Worm (Caenorhabditis elegans): ENCODE results near the gene T28F3.5.

T28F3.5 gene

ce11 chrIV:17278363-17278762 is 16.2 kb upstream of the T28F3.5 start (continued):
- TF ChIP-seq ceh-100 (GFP tag; IDR thresholded peaks at IDR 0.05), result peak; percentile 81
- peak; percentile 98 for TF ChIP-seq somi-1 (GFP tag; optimal IDR thresholded peaks at IDR 0.05)
- TF ChIP-seq mcd-1 (GFP tag; IDR thresholded peaks at IDR 0.05), result peak; percentile 92
- TF ChIP-seq Y56A3A.18 (GFP tag; IDR thresholded peaks at IDR 0.05), result 0 out of 2 replicates have a peak, but pooled peaks have one; percentile 38
- peak; percentile 35 for TF ChIP-seq tbx-9 (tag; optimal IDR thresholded peaks at IDR 0.05; ENCODE audit: borderline replicate concordance)
- TF ChIP-seq pha-4 (tag; optimal IDR thresholded peaks at IDR 0.05), result peak; percentile 97
- TF ChIP-seq B0261.1 (tag; optimal IDR thresholded peaks at IDR 0.05), result peak; percentile 42
- peak; percentile 76 for TF ChIP-seq ccch-3 (GFP tag; optimal IDR thresholded peaks at IDR 0.05)
- no peak for TF ChIP-seq ceh-58 (GFP tag; IDR thresholded peaks at IDR 0.05)
- no peak for TF ChIP-seq F55B11.4 (tag; optimal IDR thresholded peaks at IDR 0.05; ENCODE audit: borderline replicate concordance, insufficient read depth)
- TF ChIP-seq snpc-3.4 (tag; optimal IDR thresholded peaks at IDR 0.05), result peak; percentile 80
- no peak for TF ChIP-seq mes-4 (tag; optimal IDR thresholded peaks at IDR 0.05)
- peak; percentile 93 for TF ChIP-seq lin-54 (GFP tag; optimal IDR thresholded peaks at IDR 0.05)
- peak; percentile 91 for TF ChIP-seq rcor-1 (GFP tag; IDR thresholded peaks at IDR 0.05)
- TF ChIP-seq Y53G8AR.9 (GFP tag; conservative IDR thresholded peaks at IDR 0.05), result peak; percentile 97
- TF ChIP-seq attf-5 (GFP tag; optimal IDR thresholded peaks at IDR 0.05), result peak; percentile 91
- TF ChIP-seq hlh-26 (GFP tag; conservative IDR thresholded peaks at IDR 0.05), result no peak
- TF ChIP-seq chd-7 (tag; optimal IDR thresholded peaks at IDR 0.05), result peak; percentile 97
- peak; percentile 65 for TF ChIP-seq efl-1 (GFP tag; optimal IDR thresholded peaks at IDR 0.05)
- no peak for TF ChIP-seq F39B2.1 (GFP tag; IDR thresholded peaks at IDR 0.05)
- TF ChIP-seq B0019.2 (GFP tag; conservative IDR thresholded peaks at IDR 0.05), result peak; percentile 80
- peak; percentile 24; the same call in 1 of the 2 replicates for TF ChIP-seq aptf-3 (GFP tag; IDR thresholded peaks at IDR 0.05)
- peak; percentile 97 for TF ChIP-seq ztf-26 (tag; optimal IDR thresholded peaks at IDR 0.05)
- TF ChIP-seq lin-26 (GFP tag; IDR thresholded peaks at IDR 0.05), result peak; percentile 68
- TF ChIP-seq F52B5.7 (tag; optimal IDR thresholded peaks at IDR 0.05), result peak; percentile 93
- peak; percentile 74 for TF ChIP-seq attf-3 (GFP tag; conservative IDR thresholded peaks at IDR 0.05)
- no peak for TF ChIP-seq rec-8 (tag; optimal IDR thresholded peaks at IDR 0.05)

ce11 chrIV:17278861-17279591 is 15.6 kb upstream of the T28F3.5 start, which contains the start of gene hsp-1:
hsp-1 (plus strand) TSS chrIV:17278959.
- TF ChIP-seq fkh-3 (tag; optimal IDR thresholded peaks at IDR 0.05), result no peak
- TF ChIP-seq nhr-80 (tag; optimal IDR thresholded peaks at IDR 0.05), result no peak
- TF ChIP-seq Y53G8AR.9 (GFP tag; conservative IDR thresholded peaks at IDR 0.05), result no peak
- TF ChIP-seq ceh-100 (GFP tag; IDR thresholded peaks at IDR 0.05), result peak; percentile 10; the same call in 1 of the 2 replicates
- no peak for TF ChIP-seq ztf-26 (tag; optimal IDR thresholded peaks at IDR 0.05)
- no peak for TF ChIP-seq lin-40 (tag; optimal IDR thresholded peaks at IDR 0.05)
- peak; percentile 81; the same call in 1 of the 2 replicates for TF ChIP-seq zfh-2 (GFP tag; conservative IDR thresholded peaks at IDR 0.05)
- TF ChIP-seq ceh-40 (GFP tag; IDR thresholded peaks at IDR 0.05), result peak; percentile 78; the same call in 1 of the 2 replicates
- TF ChIP-seq attf-3 (GFP tag; conservative IDR thresholded peaks at IDR 0.05), result no peak
- TF ChIP-seq hsf-1 (GFP tag; IDR thresholded peaks at IDR 0.05), result peak; percentile 6
- TF ChIP-seq hlh-12 (tag; optimal IDR thresholded peaks at IDR 0.05), result no peak
- peak; percentile 63; the same call in 1 of the 2 replicates for TF ChIP-seq attf-6 (GFP tag; IDR thresholded peaks at IDR 0.05)
- TF ChIP-seq ekl-4 (GFP tag; IDR thresholded peaks at IDR 0.05), result no peak; the same call in 1 of the 2 replicates
- TF ChIP-seq repo-1 (tag; optimal IDR thresholded peaks at IDR 0.05), result peak; percentile 8
- peak; percentile 4 for TF ChIP-seq lsl-1 (GFP tag; optimal IDR thresholded peaks at IDR 0.05)
- TF ChIP-seq K12H6.12 (tag; optimal IDR thresholded peaks at IDR 0.05), result no peak
- peak; percentile 45 for TF ChIP-seq ZK185.1 (tag; optimal IDR thresholded peaks at IDR 0.05; ENCODE audit: poor library complexity, severe bottlenecking)
- TF ChIP-seq nhr-90 (tag; optimal IDR thresholded peaks at IDR 0.05), result no peak
- no peak for TF ChIP-seq F37B4.10 (GFP tag; IDR thresholded peaks at IDR 0.05)
- TF ChIP-seq sdz-38 (tag; optimal IDR thresholded peaks at IDR 0.05), result no peak
- no peak for TF ChIP-seq hmg-20 (GFP tag; IDR thresholded peaks at IDR 0.05)
- TF ChIP-seq aptf-3 (GFP tag; IDR thresholded peaks at IDR 0.05), result peak; percentile 30; the same call in 1 of the 2 replicates
- TF ChIP-seq ztf-25 (GFP tag; IDR thresholded peaks at IDR 0.05), result 0 out of 2 replicates have a peak, but pooled peaks have one; percentile 41
- no peak for TF ChIP-seq zim-3 (tag; optimal IDR thresholded peaks at IDR 0.05)
- peak; percentile 54; the same call in 1 of the 2 replicates for TF ChIP-seq nfyb-1 (GFP tag; IDR thresholded peaks at IDR 0.05)

Data from whole organism, young adult.